Fruit fly (Drosophila melanogaster): ENCODE results near the gene tefu.

The tefu gene

DNA sequence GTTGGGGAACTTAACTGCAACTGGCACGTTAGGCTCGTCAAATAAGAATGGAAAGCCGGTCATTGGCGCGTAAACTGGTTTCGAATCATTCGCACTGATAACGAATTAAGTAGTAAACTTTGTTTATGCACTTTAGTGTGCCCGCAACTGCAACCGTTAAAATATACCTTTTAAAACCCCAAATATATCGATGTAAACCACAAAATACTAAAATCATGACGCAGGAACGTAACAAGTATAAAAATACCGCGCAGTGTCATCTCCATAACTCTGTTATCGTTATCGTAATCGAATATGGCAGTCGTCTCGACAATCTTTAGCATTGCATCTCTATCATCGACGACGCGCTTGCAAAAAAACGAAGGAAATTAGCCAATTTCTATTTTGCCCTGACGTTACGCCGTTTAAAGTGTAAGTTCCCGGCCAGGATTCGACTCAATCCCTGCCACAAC, 16.7 kb downstream of the tefu start, which contains the start of the genes CG31344 and Caf1-55 (continued):
- TF ChIP-seq Sin3A (optimal IDR thresholded peaks at IDR 0.05) (peak; percentile 70), CG33213 (GFP tag; optimal IDR thresholded peaks at IDR 0.05) (peak; percentile 20), CG3995 (GFP tag; optimal IDR thresholded peaks at IDR 0.05) (peak; percentile 78), row (GFP tag; IDR thresholded peaks at IDR 0.05) (peak; percentile 58), CG42726 (GFP tag; IDR thresholded peaks at IDR 0.05; ENCODE audit: partially characterized antibody) (peak; percentile 39; the same call in 1 of the 2 replicates), CG17829 (tag; optimal IDR thresholded peaks at IDR 0.05) (peak; percentile 34), mam (GFP tag; optimal IDR thresholded peaks at IDR 0.05) (no peak), crp (GFP tag; optimal IDR thresholded peaks at IDR 0.05) (peak in 1 of 2 experiments; percentile 40), hbn (GFP tag; IDR thresholded peaks at IDR 0.05; ENCODE audit: partially characterized antibody) (peak; percentile 79), zen (tag; optimal IDR thresholded peaks at IDR 0.05) (no peak), CG12104 (GFP tag; optimal IDR thresholded peaks at IDR 0.05) (no peak), CG31441 (GFP tag; IDR thresholded peaks at IDR 0.05) (peak; percentile 23; the same call in 1 of the 2 replicates), Sry-δ (GFP tag; optimal IDR thresholded peaks at IDR 0.05) (peak; percentile 97), CG6791 (GFP tag; IDR thresholded peaks at IDR 0.05; ENCODE audit: partially characterized antibody) (peak; percentile 88), BEAF-32 (GFP tag; optimal IDR thresholded peaks at IDR 0.05) (peak; percentile 81), Xbp1 (GFP tag; optimal IDR thresholded peaks at IDR 0.05) (peak; percentile 28), HHEX (GFP tag; optimal IDR thresholded peaks at IDR 0.05) (no peak), chinmo (GFP tag; IDR thresholded peaks at IDR 0.05; ENCODE audit: partially characterized antibody) (peak; percentile 93; the same call in 2 of the 4 replicates), CG13624 (GFP tag; optimal IDR thresholded peaks at IDR 0.05) (peak; percentile 12), maf-S (GFP tag; optimal IDR thresholded peaks at IDR 0.05) (peak; percentile 12), Dll (GFP tag; IDR thresholded peaks at IDR 0.05; ENCODE audit: partially characterized antibody) (peak; percentile 86), vvl (GFP tag; IDR thresholded peaks at IDR 0.05) (peak; percentile 42; the same call in 1 of the 2 replicates), klu (GFP tag; IDR thresholded peaks at IDR 0.05) (no peak), Sox102F (GFP tag; optimal IDR thresholded peaks at IDR 0.05) (no peak), lilli (GFP tag; optimal IDR thresholded peaks at IDR 0.05) (peak; percentile 37), exex (tag; optimal IDR thresholded peaks at IDR 0.05) (peak; percentile 33), Ets65A (GFP tag) (no peak), CG11696 (GFP tag; IDR thresholded peaks at IDR 0.05) (no peak), az2 (GFP tag; optimal IDR thresholded peaks at IDR 0.05) (peak; percentile 14), Rx (GFP tag; IDR thresholded peaks at IDR 0.05) (no peak), B-H2 (GFP tag; optimal IDR thresholded peaks at IDR 0.05) (peak; percentile 28), CG10654 (GFP tag; optimal IDR thresholded peaks at IDR 0.05) (no peak), CG10462 (GFP tag; optimal IDR thresholded peaks at IDR 0.05) (no peak), CG12219 (GFP tag; optimal IDR thresholded peaks at IDR 0.05) (no peak), Bteb2 (GFP tag; optimal IDR thresholded peaks at IDR 0.05) (peak; percentile 8), Hsf (GFP tag; optimal IDR thresholded peaks at IDR 0.05) (peak; percentile 1), Deaf1 (tag; optimal IDR thresholded peaks at IDR 0.05) (no peak), hb (GFP tag; IDR thresholded peaks at IDR 0.05; ENCODE audit: partially characterized antibody) (peak; percentile 61; the same call in 1 of the 3 replicates), HLH4C (GFP tag; IDR thresholded peaks at IDR 0.05; ENCODE audit: partially characterized antibody) (peak; percentile 89), CG2120 (GFP tag; optimal IDR thresholded peaks at IDR 0.05) (peak; percentile 55), CG8089 (GFP tag; optimal IDR thresholded peaks at IDR 0.05) (no peak), CG9932 (GFP tag; IDR thresholded peaks at IDR 0.05) (peak; percentile 34; the same call in 1 of the 2 replicates), ase (GFP tag; IDR thresholded peaks at IDR 0.05) (no peak), dpn (GFP tag; optimal IDR thresholded peaks at IDR 0.05) (peak in 1 of 2 experiments; percentile 32), fd3F (GFP tag; optimal IDR thresholded peaks at IDR 0.05) (no peak), Chrac-16 (GFP tag; optimal IDR thresholded peaks at IDR 0.05) (no peak), CG33557 (GFP tag; optimal IDR thresholded peaks at IDR 0.05) (no peak), CG3847 (GFP tag; IDR thresholded peaks at IDR 0.05) (peak; percentile 38; the same call in 1 of the 2 replicates), emc (GFP tag; optimal IDR thresholded peaks at IDR 0.05) (no peak), Dad (GFP tag; optimal IDR thresholded peaks at IDR 0.05) (no peak), CG11093 (GFP tag; IDR thresholded peaks at IDR 0.05) (no peak)

Measured in whole organism, embryonic.